Fruit fly (Drosophila melanogaster): ENCODE data around the gene Snap24.
A peak's percentile ranks its signal among the peaks of the same experiment; 100 is the strongest.

The Snap24 gene

dm6 chr3R:9771519-9771972 lies 8.6 kb upstream of the Snap24 start, which contains the start of gene CG9471 (continued):
- TF ChIP-seq klu (GFP tag; IDR thresholded peaks at IDR 0.05) (peak; percentile 82), so (GFP tag; IDR thresholded peaks at IDR 0.05) (peak; percentile 84), Hey (tag; optimal IDR thresholded peaks at IDR 0.05) (peak; percentile 49), fru (optimal IDR thresholded peaks at IDR 0.05) (no peak), CG14014 (GFP tag; IDR thresholded peaks at IDR 0.05) (peak; percentile 93), Atf-2 (GFP tag; optimal IDR thresholded peaks at IDR 0.05) (peak; percentile 82), HmgZ (tag; optimal IDR thresholded peaks at IDR 0.05) (peak; percentile 96), Nf-YB (GFP tag; optimal IDR thresholded peaks at IDR 0.05) (peak; percentile 75), CkIIα-i1 (GFP tag; IDR thresholded peaks at IDR 0.05) (no peak), p53 (GFP tag; optimal IDR thresholded peaks at IDR 0.05) (peak; percentile 3), cg (GFP tag; optimal IDR thresholded peaks at IDR 0.05) (no peak), CG1603 (tag; optimal IDR thresholded peaks at IDR 0.05) (peak; percentile 84), gsb-n (tag; optimal IDR thresholded peaks at IDR 0.05) (peak; percentile 81), Ada2b (GFP tag; IDR thresholded peaks at IDR 0.05) (peak; percentile 93), cad (GFP tag; optimal IDR thresholded peaks at IDR 0.05) (no peak), Med (GFP tag) (peak; percentile 96), Drgx (GFP tag; IDR thresholded peaks at IDR 0.05) (peak; percentile 94), MESR4 (GFP tag; optimal IDR thresholded peaks at IDR 0.05) (peak; percentile 26), maf-S (GFP tag; optimal IDR thresholded peaks at IDR 0.05) (peak; percentile 86), CG9817 (tag; optimal IDR thresholded peaks at IDR 0.05) (peak; percentile 92), CG14441 (GFP tag; IDR thresholded peaks at IDR 0.05) (peak; percentile 91), D (optimal IDR thresholded peaks at IDR 0.05) (no peak), D (GFP tag; optimal IDR thresholded peaks at IDR 0.05) (peak; percentile 78), gcm2 (GFP tag; optimal IDR thresholded peaks at IDR 0.05) (peak; percentile 76), B-H2 (GFP tag; optimal IDR thresholded peaks at IDR 0.05) (peak; percentile 91), tgo (GFP tag; IDR thresholded peaks at IDR 0.05) (peak; percentile 92), CG14667 (GFP tag; IDR thresholded peaks at IDR 0.05) (peak; percentile 89), dimm (GFP tag; IDR thresholded peaks at IDR 0.05) (peak; percentile 68; the same call in 1 of the 2 replicates), CG11093 (GFP tag; IDR thresholded peaks at IDR 0.05) (peak; percentile 88), cato (GFP tag; optimal IDR thresholded peaks at IDR 0.05; ENCODE audit: borderline replicate concordance) (peak; percentile 83), CG8388 (GFP tag; optimal IDR thresholded peaks at IDR 0.05) (peak; percentile 97), Lpt (GFP tag; optimal IDR thresholded peaks at IDR 0.05) (no peak), CG1233 (GFP tag; optimal IDR thresholded peaks at IDR 0.05) (peak; percentile 89), odd (GFP tag; optimal IDR thresholded peaks at IDR 0.05) (peak; percentile 83), org-1 (GFP tag; optimal IDR thresholded peaks at IDR 0.05) (peak; percentile 82), Max (GFP tag; optimal IDR thresholded peaks at IDR 0.05) (peak; percentile 86), CG13123 (GFP tag; optimal IDR thresholded peaks at IDR 0.05) (peak; percentile 83), prd (optimal IDR thresholded peaks at IDR 0.05) (no peak), prd (GFP tag; IDR thresholded peaks at IDR 0.05) (peak; percentile 96), CG15073 (GFP tag; optimal IDR thresholded peaks at IDR 0.05) (peak; percentile 31), CG13775 (GFP tag; optimal IDR thresholded peaks at IDR 0.05) (peak; percentile 91), Aef1 (GFP tag; IDR thresholded peaks at IDR 0.05) (peak; percentile 91), sob (GFP tag; IDR thresholded peaks at IDR 0.05) (peak; percentile 94), CG17359 (tag; optimal IDR thresholded peaks at IDR 0.05) (peak; percentile 92), Sox100B (GFP tag; optimal IDR thresholded peaks at IDR 0.05) (peak; percentile 85), CG12071 (GFP tag; optimal IDR thresholded peaks at IDR 0.05) (peak; percentile 88), Meics (GFP tag; optimal IDR thresholded peaks at IDR 0.05) (peak; percentile 93), CG18262 (tag; optimal IDR thresholded peaks at IDR 0.05) (peak; percentile 90), Poxn (GFP tag; IDR thresholded peaks at IDR 0.05) (peak; percentile 73), CG13424 (tag; optimal IDR thresholded peaks at IDR 0.05) (peak; percentile 90), slbo (GFP tag; IDR thresholded peaks at IDR 0.05) (peak; percentile 96), Rfx (GFP tag; IDR thresholded peaks at IDR 0.05) (peak; percentile 93), CG2875 (GFP tag; optimal IDR thresholded peaks at IDR 0.05) (peak; percentile 78)

All from whole organism, embryonic.